Worm (Caenorhabditis elegans): ENCODE results near the gene nep-9.

DNA sequence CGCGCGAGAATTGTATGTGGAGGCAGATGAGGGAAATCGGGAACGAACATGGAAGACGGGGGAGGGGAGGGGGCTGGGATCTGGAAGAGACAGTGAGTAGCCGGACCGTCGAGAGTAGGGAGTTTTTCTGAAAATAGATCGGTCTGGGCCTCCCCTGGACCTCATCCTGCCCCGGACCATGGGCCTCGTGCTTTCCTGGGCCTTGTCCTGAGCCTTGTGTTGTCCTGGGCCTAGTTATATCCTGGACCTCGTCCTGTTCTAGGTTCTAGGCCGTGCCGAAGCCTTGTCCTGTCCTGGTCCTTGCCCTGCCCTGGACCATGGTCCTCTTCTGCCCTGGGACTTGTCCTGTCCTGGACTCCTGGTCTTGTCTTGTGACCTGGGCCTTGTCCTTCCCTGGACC lies 38.3 kb upstream of the nep-9 start:
- TF ChIP-seq him-1 (tag; optimal IDR thresholded peaks at IDR 0.05) (no peak), dao-5 (tag; optimal IDR thresholded peaks at IDR 0.05) (no peak), W03F9.2 (tag; optimal IDR thresholded peaks at IDR 0.05) (no peak)

Measured in whole organism, L4/young adult.